Fruit fly (Drosophila melanogaster) whole organism, embryonic: ENCODE measurements around the gene CG14400.

Experiments used
- ATbp ChIP-seq: fragments of 200-800 bp; sonication (Bioruptor generic); optimal IDR thresholded peaks from 2 replicates; lab custom pipeline; 2017; ENCODE audit warnings: missing biosample characterization, mild to moderate bottlenecking, missing genetic modification characterization, missing genetic modification reagents
- Adf1 ChIP-seq: fragments of 200-800 bp; sonication (Bioruptor generic); IDR thresholded peaks from 2 replicates; pipeline ENCODE4 v1.3.6; 2022; ENCODE audit warnings: missing biosample characterization, missing genetic modification characterization
- CG10543 ChIP-seq: fragments of 200-800 bp; sonication (Bioruptor generic); optimal IDR thresholded peaks from 3 replicates; lab custom pipeline; 2017; ENCODE audit warnings: missing biosample characterization, mild to moderate bottlenecking, missing genetic modification characterization, moderate library complexity
- CG11504 ChIP-seq: fragments of 200-800 bp; sonication (Bioruptor generic); optimal IDR thresholded peaks from 3 replicates; lab custom pipeline; 2019; ENCODE audit warnings: missing biosample characterization, mild to moderate bottlenecking, missing genetic modification characterization, moderate library complexity
- CG11695 ChIP-seq: fragments of 200-800 bp; sonication (Bioruptor generic); IDR thresholded peaks from 3 replicates; pipeline ENCODE4 v1.3.6; 2022; ENCODE audit warnings: missing biosample characterization, missing genetic modification characterization
- CG12299 ChIP-seq: fragments of 200-800 bp; sonication (Bioruptor generic); optimal IDR thresholded peaks from 2 replicates; lab custom pipeline; 2018; ENCODE audit warnings: missing biosample characterization, mild to moderate bottlenecking, missing genetic modification characterization
- CG15601 ChIP-seq: fragments of 200-800 bp; sonication (Bioruptor generic); optimal IDR thresholded peaks from 3 replicates; lab custom pipeline; 2019; ENCODE audit warnings: missing biosample characterization, mild to moderate bottlenecking, missing genetic modification characterization, moderate library complexity
- CG17359 ChIP-seq: fragments of 200-800 bp; sonication (Bioruptor generic); optimal IDR thresholded peaks from 3 replicates; lab custom pipeline; 2018; ENCODE audit warnings: missing biosample characterization, mild to moderate bottlenecking, missing genetic modification characterization, moderate library complexity
- CG2199 ChIP-seq: fragments of 200-800 bp; sonication (Bioruptor generic); IDR thresholded peaks from 3 replicates; pipeline ENCODE4 v1.3.6; 2022; ENCODE audit warnings: missing biosample characterization, missing genetic modification characterization
- CG2678 ChIP-seq: fragments of 200-800 bp; sonication (Bioruptor generic); optimal IDR thresholded peaks from 3 replicates; lab custom pipeline; 2019; ENCODE audit warnings: missing biosample characterization, mild to moderate bottlenecking, missing genetic modification characterization, moderate library complexity
- CG32772 ChIP-seq: fragments of 200-800 bp; sonication (Bioruptor generic); IDR thresholded peaks from 2 replicates; pipeline ENCODE4 v1.3.6; 2022; ENCODE audit warnings: missing biosample characterization, missing genetic modification characterization
- CG3407 ChIP-seq: fragments of 200-800 bp; sonication (Bioruptor generic); optimal IDR thresholded peaks from 2 replicates; lab custom pipeline; 2018; ENCODE audit warnings: missing biosample characterization, mild to moderate bottlenecking, missing genetic modification characterization
- CG4282 ChIP-seq: fragments of 200-800 bp; sonication (Bioruptor generic); optimal IDR thresholded peaks from 2 replicates; lab custom pipeline; 2016; ENCODE audit warnings: missing biosample characterization, missing genetic modification characterization
- CG4328 ChIP-seq: fragments of 200-800 bp; sonication (Bioruptor generic); optimal IDR thresholded peaks from 3 replicates; lab custom pipeline; 2017; ENCODE audit warnings: missing biosample characterization, missing genetic modification reagents, missing genetic modification characterization
- CG4404 ChIP-seq: fragments of 200-800 bp; sonication (Bioruptor generic); IDR thresholded peaks from 2 replicates; pipeline ENCODE4 v1.3.6; 2022; ENCODE audit warnings: missing biosample characterization, missing genetic modification characterization
- CG4707 ChIP-seq: fragments of 200-800 bp; sonication (Bioruptor generic); optimal IDR thresholded peaks from 2 replicates; lab custom pipeline; 2018; ENCODE audit warnings: missing biosample characterization, mild to moderate bottlenecking, missing genetic modification characterization, moderate library complexity
- CG9932 ChIP-seq: fragments of 200-800 bp; sonication (Bioruptor generic); IDR thresholded peaks from 2 replicates; pipeline ENCODE4 v1.3.6; 2022; ENCODE audit warnings: missing biosample characterization, missing genetic modification characterization
- Deaf1 ChIP-seq: fragments of 200-800 bp; optimal IDR thresholded peaks from 3 replicates; lab custom pipeline; 2019; ENCODE audit warnings: missing biosample characterization, mild to moderate bottlenecking, missing genetic modification characterization, moderate library complexity
- Ets65A ChIP-seq: fragments of 200-800 bp; sonication (Bioruptor generic); peaks from one replicate; lab custom pipeline; 2016; ENCODE audit warnings: missing biosample characterization, missing genetic modification characterization
- Fer3 ChIP-seq: fragments of 200-800 bp; sonication (Bioruptor generic); optimal IDR thresholded peaks from 2 replicates; lab custom pipeline; 2018; ENCODE audit warnings: missing biosample characterization, mild to moderate bottlenecking, missing genetic modification characterization, moderate library complexity
- Med ChIP-seq: fragments of 200-800 bp; sonication (Bioruptor generic); peaks from one replicate; lab custom pipeline; 2016; ENCODE audit warnings: missing biosample characterization, missing genetic modification characterization, mild to moderate bottlenecking, inconsistent platforms, moderate library complexity
- NfI ChIP-seq: fragments of 200-800 bp; sonication (Bioruptor generic); optimal IDR thresholded peaks from 3 replicates; lab custom pipeline; 2018; ENCODE audit warnings: missing biosample characterization, mild to moderate bottlenecking, missing genetic modification characterization, moderate library complexity
- Opbp ChIP-seq: fragments of 200-800 bp; sonication (Bioruptor generic); IDR thresholded peaks from 3 replicates; pipeline ENCODE4 v1.3.6; 2022; ENCODE audit warnings: missing biosample characterization, missing genetic modification characterization; ENCODE audit not compliant: partially characterized antibody
- Pdp1 ChIP-seq, 2 experiments: fragments of 200-800 bp; sonication (Bioruptor generic); optimal IDR thresholded peaks; 3 replicates each; lab custom pipeline; 2016; ENCODE audit warnings: missing biosample characterization in 2 of 2, missing genetic modification characterization in 2 of 2, mild to moderate bottlenecking in 1 of 2, moderate library complexity in 1 of 2
- Ptx1 ChIP-seq: fragments of 200-800 bp; sonication (Bioruptor generic); IDR thresholded peaks from 2 replicates; pipeline ENCODE4 v1.3.6; 2022; ENCODE audit warnings: missing biosample characterization, missing genetic modification characterization
- Sox102F ChIP-seq: fragments of 200-800 bp; sonication (Bioruptor generic); optimal IDR thresholded peaks from 2 replicates; lab custom pipeline; 2018; ENCODE audit warnings: missing biosample characterization, mild to moderate bottlenecking, missing genetic modification characterization, moderate library complexity
- Stat92E ChIP-seq, 3 experiments: fragments of >200 bp in 2 of 3; fragments of 200-800 bp in 1 of 3; sonication (Bioruptor generic) in 1 of 3; optimal IDR thresholded peaks; 2 replicates each; lab custom pipeline; 2017 to 2019; ENCODE audit warnings: missing biosample characterization in 3 of 3, missing genetic modification characterization in 3 of 3, mild to moderate bottlenecking in 1 of 3, moderate library complexity in 1 of 3
- Tbp ChIP-seq: fragments of >200 bp; optimal IDR thresholded peaks from 2 replicates; lab custom pipeline; 2018; ENCODE audit warnings: missing biosample characterization, missing genetic modification characterization
- az2 ChIP-seq: fragments of 200-800 bp; sonication (Bioruptor generic); optimal IDR thresholded peaks from 3 replicates; lab custom pipeline; 2016; ENCODE audit warnings: missing biosample characterization, missing genetic modification characterization
- bsh ChIP-seq, 2 experiments: fragments of 200-800 bp; sonication (Bioruptor generic); optimal IDR thresholded peaks; 2 replicates each; lab custom pipeline; 2017 to 2018; ENCODE audit warnings: mild to moderate bottlenecking in 2 of 2, missing biosample characterization in 2 of 2, missing genetic modification characterization in 2 of 2, moderate library complexity in 1 of 2
- crol ChIP-seq: fragments of 200-800 bp; sonication (Bioruptor generic); IDR thresholded peaks from 2 replicates; pipeline ENCODE4 v1.3.6; 2022; ENCODE audit warnings: missing biosample characterization, missing genetic modification characterization
- fd102C ChIP-seq: fragments of 200-800 bp; sonication (Bioruptor generic); optimal IDR thresholded peaks from 2 replicates; lab custom pipeline; 2018; ENCODE audit warnings: missing biosample characterization, mild to moderate bottlenecking, missing genetic modification characterization, moderate library complexity
- gcm ChIP-seq: fragments of 200-800 bp; sonication (Bioruptor generic); optimal IDR thresholded peaks from 2 replicates; lab custom pipeline; 2019; ENCODE audit warnings: missing biosample characterization, mild to moderate bottlenecking, missing genetic modification characterization, moderate library complexity
- gem ChIP-seq: fragments of 200-800 bp; sonication (Bioruptor generic); optimal IDR thresholded peaks from 2 replicates; lab custom pipeline; 2019; ENCODE audit warnings: missing biosample characterization, mild to moderate bottlenecking, missing genetic modification characterization, moderate library complexity
- her ChIP-seq: fragments of 200-800 bp; sonication (Bioruptor generic); optimal IDR thresholded peaks from 2 replicates; lab custom pipeline; 2016; ENCODE audit warnings: missing biosample characterization, missing genetic modification characterization
- hth ChIP-seq: fragments of >200 bp; optimal IDR thresholded peaks from 2 replicates; lab custom pipeline; 2017; ENCODE audit warnings: inconsistent platforms
- jing ChIP-seq: fragments of 200-800 bp; sonication (Bioruptor generic); optimal IDR thresholded peaks from 2 replicates; lab custom pipeline; 2018; ENCODE audit warnings: missing biosample characterization, mild to moderate bottlenecking, missing genetic modification characterization
- kah ChIP-seq: fragments of 200-800 bp; sonication (Bioruptor generic); optimal IDR thresholded peaks from 2 replicates; lab custom pipeline; 2018; ENCODE audit warnings: missing biosample characterization, mild to moderate bottlenecking, missing genetic modification characterization
- klu ChIP-seq: fragments of 200-800 bp; sonication (Bioruptor generic); IDR thresholded peaks from 2 replicates; pipeline ENCODE4 v1.3.6; 2022; ENCODE audit warnings: missing biosample characterization, missing genetic modification characterization
- luna ChIP-seq: fragments of 200-800 bp; sonication (Bioruptor generic); optimal IDR thresholded peaks from 2 replicates; lab custom pipeline; 2016; ENCODE audit warnings: missing biosample characterization, missing genetic modification characterization
- otp ChIP-seq: fragments of 200-800 bp; sonication (Bioruptor generic); IDR thresholded peaks from 3 replicates; pipeline ENCODE4, ENCODE4 v1.3.6; 2022; ENCODE audit warnings: missing biosample characterization, missing genetic modification characterization
- pan ChIP-seq, 4 experiments: fragments of >200 bp in 3 of 4; fragments of 200-800 bp in 1 of 4; sonication (Bioruptor generic) in 1 of 4; optimal IDR thresholded peaks in 3 of 4; IDR thresholded peaks in 1 of 4; 2 replicates each; pipeline versions ENCODE4 v1.3.6 to Lab custom; 2017 to 2022; ENCODE audit warnings: missing biosample characterization in 2 of 4, missing genetic modification characterization in 2 of 4, mixed read lengths in 1 of 4
- sqz ChIP-seq: fragments of 200-800 bp; sonication (Bioruptor generic); optimal IDR thresholded peaks from 3 replicates; lab custom pipeline; 2018; ENCODE audit warnings: missing biosample characterization, mild to moderate bottlenecking, missing genetic modification characterization
- wek ChIP-seq: fragments of 200-800 bp; sonication (Bioruptor generic); optimal IDR thresholded peaks from 3 replicates; lab custom pipeline; 2018; ENCODE audit warnings: missing biosample characterization, mild to moderate bottlenecking, missing genetic modification characterization, moderate library complexity

CG14400 gene

dm6 chr2L:20858371-20859340, 965 bp upstream of the CG14400 start, which contains the start of gene bero (continued):
- TF ChIP-seq Opbp (GFP tag; lab: Robert Waterston, UW) (peak; percentile 29; the same call in 1 of the 3 replicates), sqz (peak; percentile 73), Stat92E (GFP tag; optimal IDR thresholded peaks at IDR 0.05; lab: Kevin White, UChicago) (peak in 1 of 3 experiments; percentile 20), CG2678 (tag; lab: Kevin White, UChicago) (no peak), az2 (GFP tag; lab: Kevin White, UChicago) (no peak), otp (GFP tag; lab: Robert Waterston, UW) (peak; percentile 24; the same call in 1 of the 3 replicates), CG2199 (GFP tag; lab: Robert Waterston, UW) (peak; percentile 65; the same call in 2 of the 3 replicates), CG4328 (no peak), Pdp1 (GFP tag; optimal IDR thresholded peaks at IDR 0.05; lab: Kevin White, UChicago) (no peak), CG32772 (GFP tag; lab: Robert Waterston, UW) (no peak), her (peak; percentile 14), CG12299 (no peak), NfI (GFP tag; lab: Kevin White, UChicago) (no peak), CG15601 (tag; lab: Kevin White, UChicago) (peak; percentile 16), kah (GFP tag; lab: Kevin White, UChicago) (no peak), hth (lab: Kevin White, UChicago) (no peak), gem (tag; lab: Kevin White, UChicago) (peak; percentile 3), crol (no peak), luna (GFP tag; lab: Kevin White, UChicago) (no peak), Tbp (GFP tag; lab: Kevin White, UChicago) (no peak), fd102C (no peak), CG10543 (GFP tag; lab: Kevin White, UChicago) (no peak), pan (optimal IDR thresholded peaks at IDR 0.05; lab: Kevin White, UChicago) (no peak), pan (GFP tag; optimal IDR thresholded peaks at IDR 0.05 in 1 of 2, IDR thresholded peaks at IDR 0.05 in 1 of 2) (peak in 1 of 2 experiments; percentile 19), klu (GFP tag; lab: Robert Waterston, UW) (no peak)

dm6 chr2L:20852092-20852628, 5.5 kb downstream of the CG14400 start, which contains the start of gene twit:
Gene twit, plus strand, starts transcription at chr2L:20852578.
- TF ChIP-seq CG4282 (no peak), Fer3 (tag; lab: Kevin White, UChicago) (no peak), jing (no peak), CG11695 (GFP tag; lab: Robert Waterston, UW) (no peak), CG9932 (GFP tag; lab: Robert Waterston, UW) (peak; percentile 29; the same call in 1 of the 2 replicates), Adf1 (GFP tag; lab: Robert Waterston, UW) (peak; percentile 28; the same call in 1 of the 2 replicates), CG17359 (peak; percentile 14), CG4707 (peak; percentile 17), CG3407 (peak; percentile 41), CG4404 (no peak), gcm (GFP tag; lab: Kevin White, UChicago) (peak; percentile 12), bsh (GFP tag; optimal IDR thresholded peaks at IDR 0.05; lab: Kevin White, UChicago) (peak in 1 of 2 experiments; percentile 33), ATbp (GFP tag; lab: Kevin White, UChicago) (peak; percentile 77), wek (peak; percentile 1), Sox102F (GFP tag; lab: Kevin White, UChicago) (peak; percentile 20), Med (GFP tag; lab: Kevin White, UChicago) (peak; percentile 44), Deaf1 (tag; lab: Kevin White, UChicago) (peak; percentile 56), Ptx1 (GFP tag; lab: Robert Waterston, UW) (0 out of 2 replicates have a peak, but pooled peaks have one; percentile 8), pan (optimal IDR thresholded peaks at IDR 0.05; lab: Kevin White, UChicago) (no peak), pan (GFP tag; optimal IDR thresholded peaks at IDR 0.05 in 1 of 2, IDR thresholded peaks at IDR 0.05 in 1 of 2) (no peak), CG11504 (peak; percentile 41), Ets65A (peak; percentile 52)
- TF ChIP-seq, all 482 proteins: peak for 15
